Fruit fly (Drosophila melanogaster): ENCODE measurements around the gene und.

DNA sequence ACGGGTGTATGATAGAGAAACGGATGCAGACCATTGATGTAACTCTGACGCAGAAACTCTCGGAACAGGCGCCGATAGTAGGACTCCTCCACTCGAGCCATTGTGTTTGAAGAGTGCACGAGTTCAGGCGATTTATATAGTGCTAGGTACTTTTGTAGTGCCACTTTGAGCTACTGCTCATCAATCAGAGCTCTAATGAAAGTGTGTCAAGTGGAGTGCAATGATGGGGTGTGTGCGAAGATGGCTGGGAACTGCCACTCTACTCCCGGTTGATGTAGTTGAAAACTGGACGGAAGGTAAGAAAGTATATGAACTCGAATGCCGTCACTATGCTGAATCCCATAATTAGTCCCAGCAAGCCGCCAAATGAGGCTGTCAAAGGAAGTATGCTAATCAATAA is 7.7 kb downstream of the und start, which contains the start of gene ppk18:
- TF ChIP-seq CG12605 (GFP tag; IDR thresholded peaks at IDR 0.05): no peak
- TF ChIP-seq CG9948 (tag; optimal IDR thresholded peaks at IDR 0.05): no peak
- TF ChIP-seq gl (tag; optimal IDR thresholded peaks at IDR 0.05): no peak
- TF ChIP-seq CG14655 (GFP tag; optimal IDR thresholded peaks at IDR 0.05): no peak
- TF ChIP-seq CG8301 (tag; optimal IDR thresholded peaks at IDR 0.05): no peak
- no peak for TF ChIP-seq Pif1A (GFP tag; optimal IDR thresholded peaks at IDR 0.05)
- TF ChIP-seq CG13204 (GFP tag; optimal IDR thresholded peaks at IDR 0.05): no peak
- no peak for TF ChIP-seq D1 (tag; optimal IDR thresholded peaks at IDR 0.05)
- no peak for TF ChIP-seq CG17806 (tag; optimal IDR thresholded peaks at IDR 0.05)
- no peak for TF ChIP-seq EcR (GFP tag; optimal IDR thresholded peaks at IDR 0.05)
- TF ChIP-seq CG32121 (GFP tag; IDR thresholded peaks at IDR 0.05): no peak
